Worm (Caenorhabditis elegans): Measurements from ENCODE around the gene srj-11.

Gene srj-11

DNA sequence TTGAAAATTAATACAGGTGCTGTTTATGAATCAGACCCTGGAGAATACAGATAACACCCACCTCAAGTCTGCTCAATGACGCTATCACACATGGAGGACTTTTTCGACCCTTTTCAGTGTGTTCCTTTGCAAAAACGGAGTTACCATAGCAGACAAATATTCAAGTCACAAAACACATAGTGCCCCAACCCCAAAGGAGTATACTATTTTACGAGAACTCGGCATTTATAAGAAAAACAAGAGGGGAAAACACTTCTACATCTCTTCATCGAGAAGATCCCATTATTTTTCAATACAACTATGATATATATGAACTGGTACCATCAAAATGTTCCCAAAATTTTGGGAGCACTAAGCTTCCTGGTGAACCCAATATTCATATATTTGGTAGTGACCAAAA is 3.5 kb downstream of the srj-11 start, which contains the start of gene srj-7 (continued):
- TF ChIP-seq lag-1 (GFP tag; IDR thresholded peaks at IDR 0.05) = no peak
- TF ChIP-seq lsl-1 (GFP tag; optimal IDR thresholded peaks at IDR 0.05) = no peak
- no peak for TF ChIP-seq Y79H2A.3 (GFP tag; conservative IDR thresholded peaks at IDR 0.05)

DNA sequence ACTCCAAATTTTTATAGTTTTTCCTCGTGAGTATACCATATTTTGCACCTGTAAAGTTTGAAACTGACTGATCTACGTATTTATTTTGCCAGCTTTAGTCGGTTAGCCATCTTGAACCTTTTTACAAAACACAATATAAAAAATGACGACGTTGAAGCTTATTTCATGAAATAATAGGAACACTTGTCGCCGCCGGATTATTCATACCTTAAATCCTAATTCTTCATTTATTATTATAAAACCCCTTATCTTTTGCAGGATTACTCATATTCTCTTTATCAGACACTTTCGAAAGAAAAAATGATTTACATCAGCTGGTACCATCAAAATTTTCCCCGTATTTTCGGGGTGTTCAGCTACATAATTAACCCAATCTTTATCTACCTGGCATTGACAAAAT is 6.3 kb downstream of the srj-11 start, which contains the start of gene srj-8:
TSS of gene srj-8 (plus strand) at position 301 of the 400 bp plus-strand sequence.
- TF ChIP-seq ets-4 (GFP tag; optimal IDR thresholded peaks at IDR 0.05) (no peak), lin-26 (GFP tag; IDR thresholded peaks at IDR 0.05) (no peak), D2030.7 (GFP tag; IDR thresholded peaks at IDR 0.05) (no peak), hmg-20 (GFP tag; IDR thresholded peaks at IDR 0.05) (no peak), C06A6.2 (GFP tag; conservative IDR thresholded peaks at IDR 0.05) (no peak), Y67H2A.10 (GFP tag; conservative IDR thresholded peaks at IDR 0.05) (no peak), ceh-91 (GFP tag; IDR thresholded peaks at IDR 0.05) (no peak), attf-3 (GFP tag; conservative IDR thresholded peaks at IDR 0.05) (no peak), lir-1 (GFP tag; conservative IDR thresholded peaks at IDR 0.05) (no peak), ceh-58 (GFP tag; IDR thresholded peaks at IDR 0.05) (no peak), cebp-2 (GFP tag; IDR thresholded peaks at IDR 0.05) (no peak)

DNA sequence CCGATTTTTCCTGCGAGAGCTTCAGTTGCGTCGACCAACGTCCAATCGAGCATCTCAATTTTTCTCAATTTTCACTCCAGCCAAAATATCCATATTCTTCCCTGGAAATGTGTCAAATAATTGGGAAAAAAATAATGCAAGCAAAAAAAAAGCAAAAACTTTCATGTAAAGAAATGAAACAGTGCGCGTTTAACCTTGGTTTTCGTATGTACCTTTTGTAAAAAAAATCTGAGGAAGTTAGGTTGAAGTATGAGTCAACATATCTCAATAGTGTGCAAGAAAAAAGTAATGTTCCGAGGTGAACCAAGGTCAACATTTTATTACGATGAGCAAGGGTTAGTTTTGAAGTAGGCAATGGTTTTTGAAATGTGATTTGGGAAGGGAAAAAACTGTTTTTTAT is 8.9 kb downstream of the srj-11 start, which contains the start of gene T28A11.13:
TSS of gene T28A11.13 (minus strand) at position 101 of the 400 bp plus-strand sequence.
- TF ChIP-seq F39B2.1 (GFP tag; IDR thresholded peaks at IDR 0.05) (no peak), zfh-2 (GFP tag; conservative IDR thresholded peaks at IDR 0.05) (no peak), F10E7.11 (tag; optimal IDR thresholded peaks at IDR 0.05) (no peak)

- no peak for TF ChIP-seq Y56A3A.18 (GFP tag; IDR thresholded peaks at IDR 0.05)
- TF ChIP-seq nhr-179 (tag; optimal IDR thresholded peaks at IDR 0.05) = no peak
- TF ChIP-seq F10E7.11 (tag; optimal IDR thresholded peaks at IDR 0.05) = no peak
- TF ChIP-seq Y67H2A.10 (GFP tag; conservative IDR thresholded peaks at IDR 0.05) = no peak
- no peak for TF ChIP-seq F23B12.7 (tag; optimal IDR thresholded peaks at IDR 0.05; ENCODE audit: insufficient read depth)
- no peak for TF ChIP-seq snpc-1.3 (tag; optimal IDR thresholded peaks at IDR 0.05; ENCODE audit: insufficient read depth)
Observed at ce11 chrV:3256051-3256450, 14.8 kb downstream of the srj-11 start, which contains the start of gene srt-63. Gene srt-63 (minus strand): TSS chrV:3256151.

ce11 chrV:3256809-3257208 is 15.6 kb downstream of the srj-11 start:
- peak; percentile 50; the same call in 1 of the 2 replicates for TF ChIP-seq hmg-1.2 (GFP tag; IDR thresholded peaks at IDR 0.05)
- TF ChIP-seq lin-54 (GFP tag; optimal IDR thresholded peaks at IDR 0.05) = no peak

DNA sequence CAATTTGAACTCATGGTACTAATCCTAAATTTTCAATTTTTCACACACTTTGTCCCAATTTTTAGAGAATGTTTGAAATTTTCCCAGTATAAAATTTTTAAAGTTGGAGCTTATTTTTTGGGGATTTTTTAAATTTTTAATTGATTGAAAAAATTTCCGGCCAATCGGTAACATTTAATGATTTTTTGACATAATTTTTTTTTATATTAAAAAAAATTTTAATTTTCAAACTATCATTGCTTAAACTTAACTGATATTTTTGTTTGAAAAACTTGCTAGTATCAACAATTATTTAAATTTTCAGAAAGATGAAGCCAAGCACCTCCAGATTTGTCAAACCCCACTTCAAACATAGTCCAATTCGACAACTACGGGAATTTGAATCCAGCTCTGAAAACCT is 16.1 kb downstream of the srj-11 start, which contains the start of gene T28A11.22:
TSS of gene T28A11.22 (plus strand) at position 301 of the 400 bp plus-strand sequence.
- no peak for TF ChIP-seq snpc-3.4 (tag; optimal IDR thresholded peaks at IDR 0.05)
- no peak for TF ChIP-seq ama-1 (optimal IDR thresholded peaks at IDR 0.05)
- no peak for TF ChIP-seq ama-1 (GFP tag; optimal IDR thresholded peaks at IDR 0.05)
- no peak for TF ChIP-seq F52B5.7 (tag; optimal IDR thresholded peaks at IDR 0.05)
- no peak for TF ChIP-seq hsf-1 (GFP tag; IDR thresholded peaks at IDR 0.05)
- no peak for TF ChIP-seq ccch-3 (GFP tag; optimal IDR thresholded peaks at IDR 0.05)
- no peak for TF ChIP-seq snpc-4 (GFP tag; optimal IDR thresholded peaks at IDR 0.05)
- TF ChIP-seq snpc-4 (tag; optimal IDR thresholded peaks at IDR 0.05) = no peak
- TF ChIP-seq B0019.2 (GFP tag; conservative IDR thresholded peaks at IDR 0.05) = no peak
- TF ChIP-seq somi-1 (GFP tag; optimal IDR thresholded peaks at IDR 0.05) = no peak
- no peak for TF ChIP-seq gei-17 (GFP tag; optimal IDR thresholded peaks at IDR 0.05)
- no peak for TF ChIP-seq B0336.3 (GFP tag; IDR thresholded peaks at IDR 0.05)
- no peak for TF ChIP-seq madf-6 (GFP tag; IDR thresholded peaks at IDR 0.05)
- no peak for TF ChIP-seq egl-44 (GFP tag; IDR thresholded peaks at IDR 0.05)
- no peak for TF ChIP-seq attf-5 (GFP tag; optimal IDR thresholded peaks at IDR 0.05)

Measured in whole organism, young adult.